Fruit fly (Drosophila melanogaster) whole organism, embryonic: Measurements from ENCODE around the gene ZnT86D.

ENCODE experiments used
- Abd-B ChIP-seq: fragments of 200-800 bp; sonication (Bioruptor generic); optimal IDR thresholded peaks from 2 replicates; lab custom pipeline; 2018; ENCODE audit warnings: missing biosample characterization, mild to moderate bottlenecking, missing genetic modification characterization, moderate library complexity
- Aef1 ChIP-seq: fragments of 200-800 bp; sonication (Bioruptor generic); IDR thresholded peaks from 3 replicates; pipeline ENCODE4 v1.3.6; 2022; ENCODE audit warnings: missing biosample characterization, missing genetic modification characterization
- Atf6 ChIP-seq: fragments of 200-800 bp; sonication (Bioruptor generic); IDR thresholded peaks from 2 replicates; pipeline ENCODE4 v1.3.6; 2022; ENCODE audit warnings: missing biosample characterization, missing genetic modification characterization
- Awh ChIP-seq: fragments of 200-800 bp; sonication (Bioruptor generic); IDR thresholded peaks from 2 replicates; pipeline ENCODE4, ENCODE4 v1.3.6; 2022; ENCODE audit warnings: missing biosample characterization, missing genetic modification characterization
- Bteb2 ChIP-seq: fragments of 200-800 bp; sonication (Bioruptor generic); optimal IDR thresholded peaks from 2 replicates; lab custom pipeline; 2016; ENCODE audit warnings: missing biosample characterization, missing genetic modification characterization
- CG10979 ChIP-seq: fragments of 200-800 bp; sonication (Bioruptor generic); optimal IDR thresholded peaks from 2 replicates; lab custom pipeline; 2018; ENCODE audit warnings: missing biosample characterization, mild to moderate bottlenecking, missing genetic modification characterization, moderate library complexity
- CG11504 ChIP-seq: fragments of 200-800 bp; sonication (Bioruptor generic); optimal IDR thresholded peaks from 3 replicates; lab custom pipeline; 2019; ENCODE audit warnings: missing biosample characterization, mild to moderate bottlenecking, missing genetic modification characterization, moderate library complexity
- CG13894 ChIP-seq: fragments of 200-800 bp; sonication (Bioruptor generic); optimal IDR thresholded peaks from 3 replicates; lab custom pipeline; 2018; ENCODE audit warnings: missing biosample characterization, mild to moderate bottlenecking, missing genetic modification characterization, moderate library complexity
- CG1602 ChIP-seq: fragments of 200-800 bp; sonication (Bioruptor generic); optimal IDR thresholded peaks from 3 replicates; lab custom pipeline; 2016; ENCODE audit warnings: missing biosample characterization, missing genetic modification characterization
- CG17361 ChIP-seq: fragments of 200-800 bp; sonication (Bioruptor generic); IDR thresholded peaks from 3 replicates; pipeline ENCODE4 v1.3.6; 2022; ENCODE audit warnings: missing biosample characterization, missing genetic modification characterization
- CG17612 ChIP-seq: fragments of 200-800 bp; sonication (Bioruptor generic); IDR thresholded peaks from 2 replicates; pipeline ENCODE4 v1.3.6; 2022; ENCODE audit warnings: missing biosample characterization, missing genetic modification characterization
- CG17912 ChIP-seq: fragments of 200-800 bp; sonication (Bioruptor generic); optimal IDR thresholded peaks from 2 replicates; lab custom pipeline; 2018; ENCODE audit warnings: missing biosample characterization, mild to moderate bottlenecking, missing genetic modification characterization
- CG3065 ChIP-seq: fragments of 200-800 bp; sonication (Bioruptor generic); optimal IDR thresholded peaks from 2 replicates; lab custom pipeline; 2016; ENCODE audit warnings: missing biosample characterization, missing genetic modification characterization
- CG3163 ChIP-seq: fragments of 200-800 bp; sonication (Bioruptor generic); optimal IDR thresholded peaks from 3 replicates; lab custom pipeline; 2016; ENCODE audit warnings: missing biosample characterization, missing genetic modification characterization
- CG4820 ChIP-seq: fragments of 200-800 bp; sonication (Bioruptor generic); optimal IDR thresholded peaks from 3 replicates; lab custom pipeline; 2016; ENCODE audit warnings: missing biosample characterization, missing genetic modification characterization
- CG4854 ChIP-seq: fragments of 200-800 bp; sonication (Bioruptor generic); optimal IDR thresholded peaks from 2 replicates; lab custom pipeline; 2016; ENCODE audit warnings: missing biosample characterization, missing genetic modification characterization, inconsistent platforms
- CG8765 ChIP-seq: fragments of 200-800 bp; sonication (Bioruptor generic); IDR thresholded peaks from 2 replicates; pipeline ENCODE4 v1.3.6; 2022; ENCODE audit warnings: missing biosample characterization, missing genetic modification characterization
- Dp ChIP-seq: fragments of 200-800 bp; sonication (Bioruptor generic); optimal IDR thresholded peaks from 2 replicates; lab custom pipeline; 2018; ENCODE audit warnings: missing biosample characterization, mild to moderate bottlenecking, missing genetic modification characterization, moderate library complexity
- Ets65A ChIP-seq: fragments of 200-800 bp; sonication (Bioruptor generic); peaks from one replicate; lab custom pipeline; 2016; ENCODE audit warnings: missing biosample characterization, missing genetic modification characterization
- HmgD ChIP-seq: fragments of 200-800 bp; sonication (Bioruptor generic); optimal IDR thresholded peaks from 3 replicates; lab custom pipeline; 2016; ENCODE audit warnings: missing biosample characterization, missing genetic modification characterization
- HmgZ ChIP-seq: fragments of 200-800 bp; sonication (Bioruptor generic); optimal IDR thresholded peaks from 2 replicates; lab custom pipeline; 2018; ENCODE audit warnings: missing biosample characterization, mild to moderate bottlenecking, missing genetic modification characterization
- Lim3 ChIP-seq: fragments of 200-800 bp; sonication (Bioruptor generic); IDR thresholded peaks from 2 replicates; pipeline ENCODE4 v1.3.6; 2022; ENCODE audit warnings: missing biosample characterization, missing genetic modification characterization
- Mes4 ChIP-seq: fragments of 200-800 bp; sonication (Bioruptor generic); optimal IDR thresholded peaks from 2 replicates; lab custom pipeline; 2016; ENCODE audit warnings: missing biosample characterization, missing genetic modification characterization
- Optix ChIP-seq: fragments of 200-800 bp; sonication (Bioruptor generic); IDR thresholded peaks from 3 replicates; pipeline ENCODE4 v1.3.6; 2022; ENCODE audit warnings: missing biosample characterization, missing genetic modification characterization
- Scr ChIP-seq: fragments of 200-800 bp; sonication (Bioruptor generic); IDR thresholded peaks from 2 replicates; pipeline ENCODE4 v1.3.6; 2022; ENCODE audit warnings: missing biosample characterization, missing genetic modification characterization; ENCODE audit not compliant: partially characterized antibody
- Sox100B ChIP-seq: fragments of 200-800 bp; sonication (Bioruptor generic); optimal IDR thresholded peaks from 3 replicates; lab custom pipeline; 2018; ENCODE audit warnings: missing biosample characterization, mild to moderate bottlenecking, missing genetic modification characterization
- Xrp1 ChIP-seq: fragments of 200-800 bp; sonication (Bioruptor generic); IDR thresholded peaks from 2 replicates; pipeline ENCODE4 v1.3.6; 2022; ENCODE audit warnings: missing biosample characterization, missing genetic modification characterization
- YL-1 ChIP-seq: fragments of 200-800 bp; sonication (Bioruptor generic); optimal IDR thresholded peaks from 3 replicates; lab custom pipeline; 2017; ENCODE audit warnings: missing biosample characterization, mild to moderate bottlenecking, missing genetic modification characterization
- ara ChIP-seq: fragments of 200-800 bp; sonication (Bioruptor generic); IDR thresholded peaks from 2 replicates; pipeline ENCODE4 v1.3.6; 2022; ENCODE audit warnings: missing biosample characterization, missing genetic modification characterization
- caup ChIP-seq: fragments of 200-800 bp; sonication (Bioruptor generic); optimal IDR thresholded peaks from 3 replicates; lab custom pipeline; 2017; ENCODE audit warnings: missing biosample characterization, mild to moderate bottlenecking, missing genetic modification characterization, moderate library complexity; ENCODE audit not compliant: severe bottlenecking
- croc ChIP-seq: fragments of 200-800 bp; sonication (Bioruptor generic); conservative IDR thresholded peaks from 3 replicates; pipeline ENCODE4 v1.3.6; 2022; ENCODE audit warnings: missing biosample characterization, missing genetic modification characterization
- disco-r ChIP-seq: fragments of 200-800 bp; sonication (Bioruptor generic); optimal IDR thresholded peaks from 2 replicates; lab custom pipeline; 2016; ENCODE audit warnings: missing biosample characterization, missing genetic modification characterization
- ewg ChIP-seq: fragments of 200-800 bp; sonication (Bioruptor generic); optimal IDR thresholded peaks from 3 replicates; lab custom pipeline; 2017; ENCODE audit warnings: mild to moderate bottlenecking, missing biosample characterization, missing genetic modification reagents, missing genetic modification characterization
- h ChIP-seq: fragments of >200 bp; optimal IDR thresholded peaks from 2 replicates; lab custom pipeline; 2017
- hb ChIP-seq: fragments of 200-800 bp; sonication (Bioruptor generic); IDR thresholded peaks from 3 replicates; pipeline ENCODE4 v1.3.6; 2022; ENCODE audit warnings: missing biosample characterization, missing genetic modification characterization; ENCODE audit not compliant: partially characterized antibody
- jing ChIP-seq: fragments of 200-800 bp; sonication (Bioruptor generic); optimal IDR thresholded peaks from 2 replicates; lab custom pipeline; 2018; ENCODE audit warnings: missing biosample characterization, mild to moderate bottlenecking, missing genetic modification characterization
- nmo ChIP-seq: fragments of 200-800 bp; sonication (Bioruptor generic); optimal IDR thresholded peaks from 2 replicates; lab custom pipeline; 2018; ENCODE audit warnings: missing biosample characterization, mild to moderate bottlenecking, missing genetic modification characterization, moderate library complexity
- otp ChIP-seq: fragments of 200-800 bp; sonication (Bioruptor generic); IDR thresholded peaks from 3 replicates; pipeline ENCODE4, ENCODE4 v1.3.6; 2022; ENCODE audit warnings: missing biosample characterization, missing genetic modification characterization
- pum ChIP-seq: fragments of 200-800 bp; sonication (Bioruptor generic); optimal IDR thresholded peaks from 2 replicates; lab custom pipeline; 2016; ENCODE audit warnings: missing biosample characterization, missing genetic modification characterization
- shn ChIP-seq: fragments of 200-800 bp; sonication (Bioruptor generic); optimal IDR thresholded peaks from 3 replicates; lab custom pipeline; 2016; ENCODE audit warnings: missing biosample characterization, missing genetic modification characterization
- slbo ChIP-seq: fragments of 200-800 bp; sonication (Bioruptor generic); IDR thresholded peaks from 2 replicates; pipeline ENCODE4 v1.3.6; 2022; ENCODE audit warnings: missing biosample characterization, missing genetic modification characterization
- sna ChIP-seq: fragments of 200-800 bp; sonication (Bioruptor generic); IDR thresholded peaks from 2 replicates; pipeline ENCODE4 v1.3.6; 2022; ENCODE audit warnings: missing biosample characterization, missing genetic modification characterization; ENCODE audit not compliant: partially characterized antibody
- ssp ChIP-seq: fragments of 200-800 bp; sonication (Bioruptor generic); IDR thresholded peaks from 2 replicates; pipeline ENCODE4 v1.3.6; 2022; ENCODE audit warnings: missing biosample characterization, missing genetic modification characterization
- stwl ChIP-seq: fragments of 200-800 bp; sonication (Bioruptor generic); optimal IDR thresholded peaks from 3 replicates; lab custom pipeline; 2018; ENCODE audit warnings: missing biosample characterization, mild to moderate bottlenecking, missing genetic modification characterization, moderate library complexity
- tin ChIP-seq: fragments of 200-800 bp; sonication (Bioruptor generic); optimal IDR thresholded peaks from 3 replicates; lab custom pipeline; 2016; ENCODE audit warnings: missing biosample characterization, missing genetic modification characterization
- tio ChIP-seq: fragments of 200-800 bp; sonication (Bioruptor generic); optimal IDR thresholded peaks from 2 replicates; lab custom pipeline; 2017; ENCODE audit warnings: missing biosample characterization, missing genetic modification characterization, inconsistent platforms
- toy ChIP-seq: fragments of 200-800 bp; sonication (Bioruptor generic); IDR thresholded peaks from 2 replicates; pipeline ENCODE4 v1.3.6; 2022; ENCODE audit warnings: missing biosample characterization, missing genetic modification characterization
- tup ChIP-seq: fragments of 200-800 bp; sonication (Bioruptor generic); optimal IDR thresholded peaks from 2 replicates; lab custom pipeline; 2016; ENCODE audit warnings: missing biosample characterization, mild to moderate bottlenecking, missing genetic modification characterization, moderate library complexity
- twi ChIP-seq: fragments of 200-800 bp; optimal IDR thresholded peaks from 2 replicates; lab custom pipeline; 2019; ENCODE audit warnings: missing biosample characterization, mild to moderate bottlenecking, missing genetic modification characterization, moderate library complexity
- z ChIP-seq: fragments of 200-800 bp; sonication (Bioruptor generic); IDR thresholded peaks from 3 replicates; pipeline ENCODE4 v1.3.6; 2022; ENCODE audit warnings: missing biosample characterization, missing genetic modification characterization

The ZnT86D gene

dm6 chr3R:11196648-11197388 is 17.5 kb downstream of the ZnT86D start (continued):
- peak; percentile 91 for TF ChIP-seq jing (GFP tag; lab: Kevin White, UChicago)
- no peak for TF ChIP-seq sna (GFP tag; lab: Robert Waterston, UW)
- peak; percentile 99 for TF ChIP-seq Ets65A (GFP tag; lab: Kevin White, UChicago)
- peak; percentile 99 for TF ChIP-seq CG10979
- TF ChIP-seq ewg (GFP tag; lab: Kevin White, UChicago) = peak; percentile 97
- peak; percentile 99 for TF ChIP-seq croc (GFP tag; lab: Robert Waterston, UW)
- peak; percentile 82 for TF ChIP-seq pum (GFP tag; lab: Kevin White, UChicago)
- TF ChIP-seq CG17912 (GFP tag; lab: Kevin White, UChicago) = peak; percentile 85
- peak; percentile 97 for TF ChIP-seq CG3163 (GFP tag; lab: Kevin White, UChicago)
- TF ChIP-seq tio (GFP tag; lab: Kevin White, UChicago) = peak; percentile 96
- peak; percentile 92 for TF ChIP-seq CG3065
- TF ChIP-seq h = no peak
- TF ChIP-seq hb (GFP tag; lab: Robert Waterston, UW) = no peak
- peak; percentile 69 for TF ChIP-seq tup
- peak; percentile 98 for TF ChIP-seq caup (GFP tag; lab: Kevin White, UChicago)
- peak; percentile 97 for TF ChIP-seq CG1602 (GFP tag; lab: Kevin White, UChicago)
- no peak for TF ChIP-seq Scr (GFP tag; lab: Robert Waterston, UW)
- peak; percentile 31 for TF ChIP-seq disco-r (GFP tag; lab: Kevin White, UChicago)
- TF ChIP-seq Xrp1 (GFP tag; lab: Robert Waterston, UW) = peak; percentile 98
- TF ChIP-seq Mes4 (GFP tag; lab: Kevin White, UChicago) = peak; percentile 80
- peak; percentile 95 for TF ChIP-seq ssp (GFP tag; lab: Robert Waterston, UW)
- peak; percentile 95 for TF ChIP-seq CG17612 (GFP tag; lab: Robert Waterston, UW)
- TF ChIP-seq Bteb2 = peak; percentile 81
- TF ChIP-seq CG11504 (tag; lab: Kevin White, UChicago) = peak; percentile 99
- peak; percentile 88 for TF ChIP-seq twi (tag; lab: Kevin White, UChicago)
- TF ChIP-seq slbo (GFP tag; lab: Robert Waterston, UW) = peak; percentile 99
- peak; percentile 100 for TF ChIP-seq Abd-B (GFP tag; lab: Kevin White, UChicago)
- peak; percentile 23 for TF ChIP-seq Dp (GFP tag; lab: Kevin White, UChicago)
- TF ChIP-seq HmgD (GFP tag; lab: Kevin White, UChicago) = peak; percentile 56
- TF ChIP-seq Optix (GFP tag; lab: Robert Waterston, UW) = no peak; the same call in 2 of the 3 replicates
- peak; percentile 97 for TF ChIP-seq HmgZ (tag; lab: Kevin White, UChicago)
- TF ChIP-seq Sox100B (GFP tag; lab: Kevin White, UChicago) = peak; percentile 100
- TF ChIP-seq tin = peak; percentile 97
- TF ChIP-seq toy (GFP tag; lab: Robert Waterston, UW) = peak; percentile 93
- TF ChIP-seq CG4820 (GFP tag; lab: Kevin White, UChicago) = peak; percentile 97
- peak; percentile 90 for TF ChIP-seq YL-1 (GFP tag; lab: Kevin White, UChicago)
- TF ChIP-seq nmo = peak; percentile 100
- no peak for TF ChIP-seq stwl (tag; lab: Kevin White, UChicago)
- peak; percentile 85 for TF ChIP-seq CG4854 (GFP tag; lab: Kevin White, UChicago)
- TF ChIP-seq otp (GFP tag; lab: Robert Waterston, UW) = peak; percentile 90
- peak; percentile 82 for TF ChIP-seq shn (GFP tag; lab: Kevin White, UChicago)
- TF ChIP-seq Aef1 = peak; percentile 98
- peak; percentile 87 for TF ChIP-seq CG8765 (GFP tag; lab: Robert Waterston, UW)
- TF ChIP-seq Awh (GFP tag; lab: Robert Waterston, UW) = peak; percentile 97
- peak; percentile 96 for TF ChIP-seq ara (GFP tag; lab: Robert Waterston, UW)
- TF ChIP-seq Atf6 (GFP tag; lab: Robert Waterston, UW) = peak; percentile 99
- TF ChIP-seq CG13894 (tag; lab: Kevin White, UChicago) = peak; percentile 98
- peak; percentile 100 for TF ChIP-seq CG17361
- peak; percentile 96 for TF ChIP-seq Lim3 (GFP tag; lab: Robert Waterston, UW)
- 0 out of 3 replicates have a peak, but pooled peaks have one; percentile 35 for TF ChIP-seq z (GFP tag; lab: Robert Waterston, UW)
